Worm (Caenorhabditis elegans): ENCODE data around the gene lron-14.

lron-14 gene

ce11 chrIV:9540342-9540856, 26.0 kb downstream of the lron-14 start, which contains the start of gene fbl-1:
Gene fbl-1, plus strand, starts transcription at chrIV:9540806.
- TF ChIP-seq dmd-4 (tag; optimal IDR thresholded peaks at IDR 0.05): no peak
- no peak for TF ChIP-seq zag-1 (tag; optimal IDR thresholded peaks at IDR 0.05)
- peak; percentile 45 for TF ChIP-seq fos-1 (tag; optimal IDR thresholded peaks at IDR 0.05)

- peak in 1 of 2 experiments; percentile 19 for TF ChIP-seq lsy-2 (tag; optimal IDR thresholded peaks at IDR 0.05)
- no peak for TF ChIP-seq elt-3 (tag; optimal IDR thresholded peaks at IDR 0.05)
- peak; percentile 60 for TF ChIP-seq nhr-129 (tag; optimal IDR thresholded peaks at IDR 0.05)
- no peak for TF ChIP-seq Y55F3AM.14 (GFP tag; optimal IDR thresholded peaks at IDR 0.05)
- TF ChIP-seq ztf-11 (tag; optimal IDR thresholded peaks at IDR 0.05): no peak
- TF ChIP-seq sem-4 (tag; optimal IDR thresholded peaks at IDR 0.05): no peak
- TF ChIP-seq aly-2 (tag; optimal IDR thresholded peaks at IDR 0.05): no peak
- TF ChIP-seq C34F6.9 (tag; optimal IDR thresholded peaks at IDR 0.05): peak; percentile 16
- TF ChIP-seq F13H6.1 (tag; optimal IDR thresholded peaks at IDR 0.05): peak; percentile 28
Measured at ce11 chrIV:9538214-9538613, 28.2 kb downstream of the lron-14 start.

- TF ChIP-seq nhr-23 (tag; optimal IDR thresholded peaks at IDR 0.05) (no peak), fos-1 (tag; optimal IDR thresholded peaks at IDR 0.05) (peak; percentile 20), C34F6.9 (tag; optimal IDR thresholded peaks at IDR 0.05) (no peak), nhr-10 (tag; optimal IDR thresholded peaks at IDR 0.05) (no peak), egl-27 (tag; optimal IDR thresholded peaks at IDR 0.05) (no peak), elt-3 (tag; optimal IDR thresholded peaks at IDR 0.05) (no peak)
Measured at ce11 chrIV:9537500-9537899, 28.9 kb downstream of the lron-14 start.

- TF ChIP-seq sma-9 (GFP tag; optimal IDR thresholded peaks at IDR 0.05) (peak; percentile 24), sma-9 (tag; optimal IDR thresholded peaks at IDR 0.05) (no peak), C34F6.9 (tag; optimal IDR thresholded peaks at IDR 0.05) (no peak), R02D3.7 (tag; optimal IDR thresholded peaks at IDR 0.05) (no peak), lsy-2 (tag; optimal IDR thresholded peaks at IDR 0.05) (no peak)
Measured at ce11 chrIV:9536124-9536523, 30.3 kb downstream of the lron-14 start.

- TF ChIP-seq alr-1 (tag; optimal IDR thresholded peaks at IDR 0.05) (no peak), R02D3.7 (tag; optimal IDR thresholded peaks at IDR 0.05) (no peak), nhr-77 (tag; optimal IDR thresholded peaks at IDR 0.05) (no peak), crh-2 (tag; optimal IDR thresholded peaks at IDR 0.05) (peak; percentile 33), ztf-1 (GFP tag; conservative IDR thresholded peaks at IDR 0.05) (no peak), unc-55 (GFP tag; optimal IDR thresholded peaks at IDR 0.05) (no peak), lin-11 (tag; optimal IDR thresholded peaks at IDR 0.05) (no peak), unc-62 (GFP tag; optimal IDR thresholded peaks at IDR 0.05) (no peak), ztf-11 (tag; optimal IDR thresholded peaks at IDR 0.05) (no peak), elt-1 (tag; optimal IDR thresholded peaks at IDR 0.05) (no peak), fos-1 (tag; optimal IDR thresholded peaks at IDR 0.05) (peak; percentile 36), sma-9 (GFP tag; optimal IDR thresholded peaks at IDR 0.05) (peak; percentile 72), sma-9 (tag; optimal IDR thresholded peaks at IDR 0.05) (no peak), skn-1 (tag; optimal IDR thresholded peaks at IDR 0.05) (no peak), nhr-129 (tag; optimal IDR thresholded peaks at IDR 0.05) (peak; percentile 28), nhr-12 (tag; optimal IDR thresholded peaks at IDR 0.05) (no peak), dmd-4 (tag; optimal IDR thresholded peaks at IDR 0.05) (no peak), lin-39 (tag; optimal IDR thresholded peaks at IDR 0.05) (no peak), nhr-25 (tag; optimal IDR thresholded peaks at IDR 0.05) (peak; percentile 69), elt-3 (tag; optimal IDR thresholded peaks at IDR 0.05) (no peak), ZK546.5 (tag; optimal IDR thresholded peaks at IDR 0.05) (no peak), nhr-21 (tag; optimal IDR thresholded peaks at IDR 0.05) (peak; percentile 70), peb-1 (tag; optimal IDR thresholded peaks at IDR 0.05) (no peak), nhr-237 (tag; optimal IDR thresholded peaks at IDR 0.05) (no peak), ama-1 (optimal IDR thresholded peaks at IDR 0.05) (no peak), C34F6.9 (tag; optimal IDR thresholded peaks at IDR 0.05) (no peak), Y55F3AM.14 (GFP tag; optimal IDR thresholded peaks at IDR 0.05) (no peak), blmp-1 (tag; optimal IDR thresholded peaks at IDR 0.05; ENCODE audit: insufficient read depth) (peak; percentile 82), gmeb-1 (tag; optimal IDR thresholded peaks at IDR 0.05) (no peak), unc-39 (tag; optimal IDR thresholded peaks at IDR 0.05) (no peak), sma-3 (GFP tag; optimal IDR thresholded peaks at IDR 0.05) (peak; percentile 76), egl-27 (tag; optimal IDR thresholded peaks at IDR 0.05) (no peak), sem-4 (tag; optimal IDR thresholded peaks at IDR 0.05) (no peak), ceh-16 (tag; optimal IDR thresholded peaks at IDR 0.05) (no peak)
Measured at ce11 chrIV:9535105-9535504, 31.3 kb downstream of the lron-14 start.

Data from whole organism, L2 larva.